Worm (Caenorhabditis elegans): ENCODE results near the gene sams-1.
A peak's percentile ranks its signal among the peaks of the same experiment; 100 is the strongest.

DNA sequence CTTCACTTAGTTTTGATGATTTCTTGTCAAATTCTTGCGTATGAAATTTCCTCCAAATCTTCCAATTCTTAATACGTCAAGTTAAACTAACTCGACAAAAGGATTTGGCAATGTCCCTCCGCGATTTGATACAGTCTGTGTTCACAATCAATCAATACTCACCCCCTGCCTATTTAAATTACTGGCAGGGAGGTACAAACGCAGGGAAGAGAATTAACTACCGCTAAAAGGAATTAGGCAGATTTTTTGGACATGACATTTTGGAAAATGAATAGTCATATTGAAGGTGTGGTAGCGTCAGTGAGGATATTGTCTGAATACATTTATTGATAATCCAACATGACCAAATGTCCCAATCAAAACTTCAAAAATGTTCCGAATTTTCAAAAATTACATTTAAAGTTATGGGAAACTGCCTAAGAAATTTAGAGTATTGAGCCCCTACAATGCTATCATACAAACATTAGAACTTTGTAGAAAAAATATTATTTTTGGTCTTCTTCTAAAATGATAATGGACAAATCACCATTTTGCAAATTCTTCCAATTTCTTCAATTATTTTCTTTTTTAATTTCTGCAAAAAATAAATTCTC, 28.3 kb upstream of the sams-1 start:
- TF ChIP-seq F49E8.2 (tag; optimal IDR thresholded peaks at IDR 0.05; ENCODE audit: borderline replicate concordance) (peak; percentile 40), ces-1 (GFP tag; optimal IDR thresholded peaks at IDR 0.05) (peak; percentile 95), pha-4 (GFP tag; IDR thresholded peaks at IDR 0.05) (peak; percentile 97), pha-4 (tag; optimal IDR thresholded peaks at IDR 0.05) (peak; percentile 78), mxl-3 (GFP tag; optimal IDR thresholded peaks at IDR 0.05) (peak; percentile 92), Y105C5A.15 (GFP tag; IDR thresholded peaks at IDR 0.05) (peak; percentile 75), skn-1 (tag; optimal IDR thresholded peaks at IDR 0.05) (no peak), nhr-102 (tag; optimal IDR thresholded peaks at IDR 0.05) (peak; percentile 99), ama-1 (optimal IDR thresholded peaks at IDR 0.05) (no peak), Y5F2A.4 (GFP tag; optimal IDR thresholded peaks at IDR 0.05) (peak; percentile 91), nhr-28 (tag; optimal IDR thresholded peaks at IDR 0.05) (peak; percentile 95), hmg-1.1 (GFP tag; IDR thresholded peaks at IDR 0.05) (peak; percentile 99)

Measured in whole organism, L4 larva.